Worm (Caenorhabditis elegans) whole organism, early embryonic: Measurements from ENCODE around the gene F21D5.9.

Source experiments
- B0310.2 ChIP-seq: sonication (generic microtip); optimal IDR thresholded peaks from 2 replicates; lab custom pipeline; 2016; ENCODE audit warnings: mild to moderate bottlenecking, missing genetic modification characterization, missing compliant biosample characterization
- flt-1 ChIP-seq: fragments of 200-800 bp; sonication (Bioruptor generic); IDR thresholded peaks from 2 replicates; pipeline ENCODE4 v1.3.6; 2022; ENCODE audit warnings: missing genetic modification characterization, missing compliant biosample characterization
- pes-1 ChIP-seq: fragments of 200-800 bp; sonication (Bioruptor generic); IDR thresholded peaks from 2 replicates; pipeline ENCODE4 v1.3.6; 2022; ENCODE audit warnings: missing genetic modification reagents, missing genetic modification characterization, missing compliant biosample characterization
- tra-4 ChIP-seq: sonication (generic microtip); optimal IDR thresholded peaks from 2 replicates; lab custom pipeline; 2017; ENCODE audit warnings: missing genetic modification characterization, missing compliant biosample characterization

ce11 chrIV:8772800-8773256, 49.0 kb downstream of the F21D5.9 start, which contains the start of gene F20C5.6:
- no peak for TF ChIP-seq flt-1 (GFP tag; lab: Robert Waterston, UW)
- TF ChIP-seq tra-4 (tag; lab: Kevin White, UChicago), result no peak
- TF ChIP-seq pes-1 (GFP tag; lab: Robert Waterston, UW), result no peak
- TF ChIP-seq B0310.2 (tag; lab: Kevin White, UChicago), result no peak
